1 fruit fly cellular context compared by ENCODE assay signal in the genomic region with DNA sequence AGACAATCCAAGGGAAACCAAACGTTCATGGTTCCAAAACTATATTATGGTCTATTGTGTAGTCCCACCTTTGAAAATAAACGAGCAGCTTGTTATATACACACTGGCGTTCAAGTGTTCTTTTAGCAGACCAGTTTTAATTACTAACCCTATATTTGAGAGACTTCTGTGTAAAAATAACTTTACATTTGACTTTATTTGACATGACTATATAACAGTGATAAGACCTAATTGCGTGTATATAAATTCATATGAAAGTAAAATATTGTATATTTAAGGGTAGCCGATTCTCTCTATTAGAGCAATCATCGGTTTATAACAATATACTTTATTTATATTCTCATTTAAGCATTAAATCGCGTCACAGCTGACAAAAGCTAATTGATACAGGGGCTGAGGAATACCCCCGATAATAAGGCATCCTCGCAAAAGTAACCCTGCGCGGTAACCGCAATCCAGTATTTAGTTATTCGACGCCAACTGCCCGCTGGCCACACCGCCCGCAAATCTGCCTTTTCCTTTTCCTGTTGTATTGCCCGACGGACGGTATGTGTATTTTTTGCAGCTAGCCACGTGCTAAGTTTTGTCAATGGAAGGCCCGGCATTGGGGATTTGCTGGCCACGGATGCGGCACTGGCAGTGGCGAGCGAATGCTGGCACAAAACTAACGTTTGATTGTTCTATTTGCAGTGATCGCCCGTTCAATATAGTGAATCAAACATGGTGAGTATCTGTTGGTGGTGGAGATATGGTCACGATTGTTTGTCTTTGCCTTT.
TF ChIP-seq lines count a peak whose summit lies in the region.

TSS of gene RpS4 (plus strand) at position 465 of the 776 bp plus-strand sequence.

TF ChIP-seq in whole organism, embryonic, 481 proteins besides CTCF, POLR2A, EP300 and RAD21 (continued from another document and continues in another):
- peak; percentile 75 for TF ChIP-seq CG14441 (GFP tag; IDR thresholded peaks at IDR 0.05; lab: Robert Waterston, UW)
- TF ChIP-seq prd (optimal IDR thresholded peaks at IDR 0.05; lab: Kevin White, UChicago): no peak
- peak; percentile 73 for TF ChIP-seq prd (GFP tag; IDR thresholded peaks at IDR 0.05; lab: Robert Waterston, UW)
- peak; percentile 92 for TF ChIP-seq sob (GFP tag; IDR thresholded peaks at IDR 0.05; lab: Robert Waterston, UW)
- TF ChIP-seq Tbp (GFP tag; optimal IDR thresholded peaks at IDR 0.05; lab: Kevin White, UChicago): peak; percentile 70
- peak; percentile 81 for TF ChIP-seq H15 (GFP tag; IDR thresholded peaks at IDR 0.05; lab: Robert Waterston, UW)
- TF ChIP-seq gce (GFP tag; IDR thresholded peaks at IDR 0.05; lab: Robert Waterston, UW): peak; percentile 92
- peak; percentile 92 for TF ChIP-seq CG9932 (GFP tag; IDR thresholded peaks at IDR 0.05; lab: Robert Waterston, UW)
- peak; percentile 84 for TF ChIP-seq CG17359 (tag; optimal IDR thresholded peaks at IDR 0.05; lab: Kevin White, UChicago)
- TF ChIP-seq NK7.1 (GFP tag; optimal IDR thresholded peaks at IDR 0.05; lab: Kevin White, UChicago): peak; percentile 87
- peak; percentile 93 for TF ChIP-seq CG4328 (GFP tag; optimal IDR thresholded peaks at IDR 0.05; lab: Kevin White, UChicago)
- peak; percentile 92 for TF ChIP-seq scrt (GFP tag; optimal IDR thresholded peaks at IDR 0.05; lab: Kevin White, UChicago)
- TF ChIP-seq CG2120 (GFP tag; optimal IDR thresholded peaks at IDR 0.05; lab: Kevin White, UChicago): peak; percentile 71
- TF ChIP-seq D (optimal IDR thresholded peaks at IDR 0.05; lab: Kevin White, UChicago): no peak
- peak; percentile 78 for TF ChIP-seq D (GFP tag; optimal IDR thresholded peaks at IDR 0.05; lab: Kevin White, UChicago)
- peak; percentile 97 for TF ChIP-seq ash1 (GFP tag; optimal IDR thresholded peaks at IDR 0.05; lab: Kevin White, UChicago)
- peak; percentile 60 for TF ChIP-seq Myb (GFP tag; optimal IDR thresholded peaks at IDR 0.05; lab: Kevin White, UChicago)
- TF ChIP-seq chn (GFP tag; optimal IDR thresholded peaks at IDR 0.05; lab: Kevin White, UChicago): peak; percentile 79
- TF ChIP-seq CG4617 (GFP tag; optimal IDR thresholded peaks at IDR 0.05; lab: Kevin White, UChicago; ENCODE audit: borderline replicate concordance): peak; percentile 68
- peak; percentile 39 for TF ChIP-seq az2 (GFP tag; optimal IDR thresholded peaks at IDR 0.05; lab: Kevin White, UChicago)
- TF ChIP-seq Chrac-16 (GFP tag; optimal IDR thresholded peaks at IDR 0.05; lab: Kevin White, UChicago): peak; percentile 46
- peak; percentile 93 for TF ChIP-seq sqz (GFP tag; optimal IDR thresholded peaks at IDR 0.05; lab: Kevin White, UChicago)
- TF ChIP-seq hkb (optimal IDR thresholded peaks at IDR 0.05; lab: Kevin White, UChicago): no peak
- peak; percentile 86 for TF ChIP-seq hkb (GFP tag; IDR thresholded peaks at IDR 0.05; lab: Robert Waterston, UW)
- no peak for TF ChIP-seq Gsc (GFP tag; IDR thresholded peaks at IDR 0.05; lab: Robert Waterston, UW)
- peak; percentile 96 for TF ChIP-seq CG4707 (GFP tag; optimal IDR thresholded peaks at IDR 0.05; lab: Kevin White, UChicago)
- TF ChIP-seq NFAT (GFP tag; IDR thresholded peaks at IDR 0.05; lab: Robert Waterston, UW): peak; percentile 92
- peak; percentile 95 for TF ChIP-seq nau (GFP tag; optimal IDR thresholded peaks at IDR 0.05; lab: Kevin White, UChicago)
- peak; percentile 93 for TF ChIP-seq CG9727 (GFP tag; optimal IDR thresholded peaks at IDR 0.05; lab: Kevin White, UChicago)
- peak; percentile 75 for TF ChIP-seq CG10366 (GFP tag; IDR thresholded peaks at IDR 0.05; lab: Robert Waterston, UW)
- TF ChIP-seq CG4854 (GFP tag; optimal IDR thresholded peaks at IDR 0.05; lab: Kevin White, UChicago): peak; percentile 81
- peak; percentile 27 for TF ChIP-seq Dp (GFP tag; optimal IDR thresholded peaks at IDR 0.05; lab: Kevin White, UChicago)
- TF ChIP-seq CG7786 (GFP tag; optimal IDR thresholded peaks at IDR 0.05; lab: Kevin White, UChicago): peak; percentile 72
- TF ChIP-seq CG12769 (tag; optimal IDR thresholded peaks at IDR 0.05; lab: Kevin White, UChicago): peak; percentile 86
- TF ChIP-seq stc (GFP tag; IDR thresholded peaks at IDR 0.05; lab: Robert Waterston, UW): peak; percentile 84
- TF ChIP-seq crol (GFP tag; IDR thresholded peaks at IDR 0.05; lab: Robert Waterston, UW): peak; percentile 40
- TF ChIP-seq ERR (GFP tag; optimal IDR thresholded peaks at IDR 0.05; lab: Kevin White, UChicago): peak; percentile 76
- TF ChIP-seq Sry-δ (GFP tag; optimal IDR thresholded peaks at IDR 0.05; lab: Kevin White, UChicago): peak; percentile 54
- peak; percentile 79 for TF ChIP-seq HLH3B (GFP tag; IDR thresholded peaks at IDR 0.05; lab: Robert Waterston, UW)
- no peak for TF ChIP-seq Doc3 (GFP tag; IDR thresholded peaks at IDR 0.05; lab: Robert Waterston, UW; ENCODE audit: partially characterized antibody)
- TF ChIP-seq her (GFP tag; optimal IDR thresholded peaks at IDR 0.05; lab: Kevin White, UChicago): peak; percentile 93
- peak; percentile 63 for TF ChIP-seq pnt (GFP tag; optimal IDR thresholded peaks at IDR 0.05; lab: Kevin White, UChicago)
- TF ChIP-seq toy (GFP tag; IDR thresholded peaks at IDR 0.05; lab: Robert Waterston, UW): peak; percentile 72; the same call in 1 of the 2 replicates
- TF ChIP-seq Fer3 (tag; optimal IDR thresholded peaks at IDR 0.05; lab: Kevin White, UChicago): peak; percentile 89
- TF ChIP-seq CG13775 (GFP tag; optimal IDR thresholded peaks at IDR 0.05; lab: Kevin White, UChicago): peak; percentile 91
- TF ChIP-seq Blimp-1 (GFP tag; optimal IDR thresholded peaks at IDR 0.05; lab: Kevin White, UChicago): peak; percentile 50
- TF ChIP-seq twi (tag; optimal IDR thresholded peaks at IDR 0.05; lab: Kevin White, UChicago): peak; percentile 62
- no peak for TF ChIP-seq fru (optimal IDR thresholded peaks at IDR 0.05; lab: Kevin White, UChicago)
- peak; percentile 78 for TF ChIP-seq tgo (GFP tag; IDR thresholded peaks at IDR 0.05; lab: Robert Waterston, UW)
- TF ChIP-seq ind (GFP tag; optimal IDR thresholded peaks at IDR 0.05; lab: Kevin White, UChicago): peak; percentile 70
- peak; percentile 71 for TF ChIP-seq Sry-β (GFP tag; optimal IDR thresholded peaks at IDR 0.05; lab: Kevin White, UChicago)
- peak; percentile 53 for TF ChIP-seq BEAF-32 (GFP tag; optimal IDR thresholded peaks at IDR 0.05; lab: Kevin White, UChicago)
- TF ChIP-seq CG15696 (tag; optimal IDR thresholded peaks at IDR 0.05; lab: Kevin White, UChicago): peak; percentile 54
- peak; percentile 85 for TF ChIP-seq CG12299 (tag; optimal IDR thresholded peaks at IDR 0.05; lab: Kevin White, UChicago)
- TF ChIP-seq dati (GFP tag; IDR thresholded peaks at IDR 0.05; lab: Robert Waterston, UW): peak; percentile 79
- TF ChIP-seq eyg (GFP tag; optimal IDR thresholded peaks at IDR 0.05; lab: Kevin White, UChicago): peak; percentile 92
- peak; percentile 95 for TF ChIP-seq CG1233 (GFP tag; optimal IDR thresholded peaks at IDR 0.05; lab: Kevin White, UChicago)
- TF ChIP-seq GATAe (GFP tag; conservative IDR thresholded peaks at IDR 0.05; lab: Robert Waterston, UW): peak; percentile 43; the same call in 1 of the 2 replicates
- peak; percentile 98 for TF ChIP-seq MTF-1 (GFP tag; optimal IDR thresholded peaks at IDR 0.05; lab: Kevin White, UChicago; ENCODE audit: borderline replicate concordance)
- no peak for TF ChIP-seq yki (optimal IDR thresholded peaks at IDR 0.05; lab: Kevin White, UChicago)
- TF ChIP-seq Nf-YB (GFP tag; optimal IDR thresholded peaks at IDR 0.05; lab: Kevin White, UChicago): peak; percentile 68
- peak; percentile 74 for TF ChIP-seq lilli (GFP tag; optimal IDR thresholded peaks at IDR 0.05; lab: Kevin White, UChicago)
- TF ChIP-seq Kr (GFP tag; optimal IDR thresholded peaks at IDR 0.05; lab: Kevin White, UChicago): peak; percentile 93
- peak; percentile 80 for TF ChIP-seq CG10267 (tag; optimal IDR thresholded peaks at IDR 0.05; lab: Kevin White, UChicago)
- peak; percentile 68 for TF ChIP-seq pum (GFP tag; optimal IDR thresholded peaks at IDR 0.05; lab: Kevin White, UChicago)
- TF ChIP-seq CG8924 (tag; optimal IDR thresholded peaks at IDR 0.05; lab: Kevin White, UChicago): peak; percentile 73
- peak; percentile 60 for TF ChIP-seq CG16815 (GFP tag; optimal IDR thresholded peaks at IDR 0.05; lab: Kevin White, UChicago)
- TF ChIP-seq pan (optimal IDR thresholded peaks at IDR 0.05; lab: Kevin White, UChicago): no peak
- peak in 1 of 2 experiments; percentile 85 for TF ChIP-seq pan (GFP tag; optimal IDR thresholded peaks at IDR 0.05 in 1 of 2, IDR thresholded peaks at IDR 0.05 in 1 of 2)
- peak; percentile 4 for TF ChIP-seq CG31388 (GFP tag; optimal IDR thresholded peaks at IDR 0.05; lab: Kevin White, UChicago)
- peak; percentile 82 for TF ChIP-seq CG1024 (GFP tag; IDR thresholded peaks at IDR 0.05; lab: Robert Waterston, UW)
- TF ChIP-seq CG14710 (tag; optimal IDR thresholded peaks at IDR 0.05; lab: Kevin White, UChicago): peak; percentile 72
- TF ChIP-seq ham (GFP tag; IDR thresholded peaks at IDR 0.05; lab: Robert Waterston, UW): peak; percentile 54; the same call in 1 of the 2 replicates
- peak; percentile 85 for TF ChIP-seq pfk (GFP tag; optimal IDR thresholded peaks at IDR 0.05; lab: Kevin White, UChicago)
- TF ChIP-seq CG9609 (GFP tag; optimal IDR thresholded peaks at IDR 0.05; lab: Kevin White, UChicago): peak; percentile 77
- TF ChIP-seq CG2129 (GFP tag; IDR thresholded peaks at IDR 0.05; lab: Robert Waterston, UW; ENCODE audit: partially characterized antibody): no peak
- peak; percentile 73 for TF ChIP-seq grn (GFP tag; optimal IDR thresholded peaks at IDR 0.05; lab: Kevin White, UChicago)
- TF ChIP-seq al (GFP tag; IDR thresholded peaks at IDR 0.05; lab: Robert Waterston, UW): peak; percentile 67
- TF ChIP-seq abd-A (tag; optimal IDR thresholded peaks at IDR 0.05; lab: Kevin White, UChicago): peak; percentile 11
- TF ChIP-seq dm (GFP tag; optimal IDR thresholded peaks at IDR 0.05; lab: Kevin White, UChicago): peak; percentile 98
- peak; percentile 73 for TF ChIP-seq CG7372 (GFP tag; IDR thresholded peaks at IDR 0.05; lab: Robert Waterston, UW)
- peak; percentile 69; the same call in 1 of the 2 replicates for TF ChIP-seq CG10321 (GFP tag; IDR thresholded peaks at IDR 0.05; lab: Robert Waterston, UW)
- peak; percentile 89 for TF ChIP-seq CG14014 (GFP tag; IDR thresholded peaks at IDR 0.05; lab: Robert Waterston, UW)
- peak; percentile 62; the same call in 1 of the 2 replicates for TF ChIP-seq gt (GFP tag; IDR thresholded peaks at IDR 0.05; lab: Robert Waterston, UW)
- peak; percentile 72 for TF ChIP-seq D19B (GFP tag; optimal IDR thresholded peaks at IDR 0.05; lab: Kevin White, UChicago)
- peak; percentile 63; the same call in 2 of the 3 replicates for TF ChIP-seq CG2889 (GFP tag; IDR thresholded peaks at IDR 0.05; lab: Robert Waterston, UW)
- peak; percentile 82 for TF ChIP-seq CG12236 (GFP tag; optimal IDR thresholded peaks at IDR 0.05; lab: Kevin White, UChicago)
- peak; percentile 98 for TF ChIP-seq caup (GFP tag; optimal IDR thresholded peaks at IDR 0.05; lab: Kevin White, UChicago; ENCODE audit: severe bottlenecking)
- peak; percentile 77 for TF ChIP-seq CG10959 (GFP tag; IDR thresholded peaks at IDR 0.05; lab: Robert Waterston, UW)
- peak; percentile 63 for TF ChIP-seq bab2 (GFP tag; optimal IDR thresholded peaks at IDR 0.05; lab: Kevin White, UChicago)
- TF ChIP-seq oc (tag; optimal IDR thresholded peaks at IDR 0.05; lab: Kevin White, UChicago): peak; percentile 88
- peak; percentile 90 for TF ChIP-seq CG16779 (GFP tag; IDR thresholded peaks at IDR 0.05; lab: Robert Waterston, UW)
- TF ChIP-seq Opbp (GFP tag; IDR thresholded peaks at IDR 0.05; lab: Robert Waterston, UW; ENCODE audit: partially characterized antibody): peak; percentile 29; the same call in 2 of the 3 replicates
- TF ChIP-seq ap (GFP tag; IDR thresholded peaks at IDR 0.05; lab: Robert Waterston, UW): peak; percentile 69
- TF ChIP-seq Gug (GFP tag; IDR thresholded peaks at IDR 0.05; lab: Robert Waterston, UW): peak; percentile 89
- TF ChIP-seq slou (GFP tag; optimal IDR thresholded peaks at IDR 0.05; lab: Kevin White, UChicago): peak; percentile 73
- TF ChIP-seq klu (GFP tag; IDR thresholded peaks at IDR 0.05; lab: Robert Waterston, UW): no peak; the same call in 1 of the 2 replicates
- peak; percentile 68 for TF ChIP-seq CG18262 (tag; optimal IDR thresholded peaks at IDR 0.05; lab: Kevin White, UChicago)
- 0 out of 2 replicates have a peak, but pooled peaks have one; percentile 14 for TF ChIP-seq hbn (GFP tag; IDR thresholded peaks at IDR 0.05; lab: Robert Waterston, UW; ENCODE audit: partially characterized antibody)
- TF ChIP-seq row (GFP tag; IDR thresholded peaks at IDR 0.05; lab: Robert Waterston, UW): peak; percentile 92
- TF ChIP-seq cad (GFP tag; optimal IDR thresholded peaks at IDR 0.05; lab: Kevin White, UChicago): no peak
- TF ChIP-seq BtbVII (GFP tag; optimal IDR thresholded peaks at IDR 0.05; lab: Kevin White, UChicago): peak; percentile 95
- peak; percentile 90 for TF ChIP-seq CG33557 (GFP tag; optimal IDR thresholded peaks at IDR 0.05; lab: Kevin White, UChicago)
- peak; percentile 81 for TF ChIP-seq Fer2 (tag; optimal IDR thresholded peaks at IDR 0.05; lab: Kevin White, UChicago)
- peak; percentile 74 for TF ChIP-seq CG10654 (GFP tag; optimal IDR thresholded peaks at IDR 0.05; lab: Kevin White, UChicago)
- TF ChIP-seq CG1792 (GFP tag; optimal IDR thresholded peaks at IDR 0.05; lab: Kevin White, UChicago): peak; percentile 75
- peak; percentile 50 for TF ChIP-seq gem (tag; optimal IDR thresholded peaks at IDR 0.05; lab: Kevin White, UChicago)
- TF ChIP-seq da (GFP tag; optimal IDR thresholded peaks at IDR 0.05; lab: Kevin White, UChicago): peak; percentile 82
- TF ChIP-seq so (GFP tag; IDR thresholded peaks at IDR 0.05; lab: Robert Waterston, UW): peak; percentile 68; the same call in 1 of the 3 replicates
- peak; percentile 82 for TF ChIP-seq CG17802 (tag; optimal IDR thresholded peaks at IDR 0.05; lab: Kevin White, UChicago)
- peak; percentile 81 for TF ChIP-seq seq (GFP tag; IDR thresholded peaks at IDR 0.05; lab: Robert Waterston, UW)
- TF ChIP-seq Ets97D (GFP tag; optimal IDR thresholded peaks at IDR 0.05; lab: Kevin White, UChicago): peak; percentile 99
- no peak for TF ChIP-seq corto (GFP tag; optimal IDR thresholded peaks at IDR 0.05; lab: Kevin White, UChicago)
- peak; percentile 78 for TF ChIP-seq CG2712 (tag; optimal IDR thresholded peaks at IDR 0.05; lab: Kevin White, UChicago)
- TF ChIP-seq D19A (tag; optimal IDR thresholded peaks at IDR 0.05; lab: Kevin White, UChicago): peak; percentile 43
- peak; percentile 75 for TF ChIP-seq Optix (GFP tag; IDR thresholded peaks at IDR 0.05; lab: Robert Waterston, UW)
- peak; percentile 95 for TF ChIP-seq CG17328 (GFP tag; IDR thresholded peaks at IDR 0.05; lab: Robert Waterston, UW)
- TF ChIP-seq HLH4C (GFP tag; IDR thresholded peaks at IDR 0.05; lab: Robert Waterston, UW; ENCODE audit: partially characterized antibody): peak; percentile 35; the same call in 1 of the 3 replicates
- peak; percentile 49 for TF ChIP-seq Drgx (GFP tag; IDR thresholded peaks at IDR 0.05; lab: Robert Waterston, UW)
